Worm (Caenorhabditis elegans) whole organism, L1 larva: ENCODE measurements around the gene gst-28.

ENCODE experiments used
- C16A3.4 ChIP-seq: fragments of 150-350 bp; optimal IDR thresholded peaks from 2 replicates; lab custom pipeline; 2014; ENCODE audit warnings: missing biosample characterization, missing genetic modification characterization
- C34B4.2 ChIP-seq: sonication (generic microtip); optimal IDR thresholded peaks from 2 replicates; lab custom pipeline; 2017; ENCODE audit warnings: mild to moderate bottlenecking, missing genetic modification characterization, missing compliant biosample characterization
- F16B12.6 ChIP-seq: fragments of 150-350 bp; optimal IDR thresholded peaks from 2 replicates; lab custom pipeline; 2014; ENCODE audit warnings: missing biosample characterization, missing genetic modification characterization
- aly-2 ChIP-seq: fragments of 150-350 bp; optimal IDR thresholded peaks from 2 replicates; lab custom pipeline; 2014; ENCODE audit warnings: missing biosample characterization, missing genetic modification characterization
- ama-1 ChIP-seq: fragments of 150-350 bp; optimal IDR thresholded peaks from 2 replicates; lab custom pipeline; 2014
- blmp-1 ChIP-seq: fragments of 150-350 bp; optimal IDR thresholded peaks from 2 replicates; lab custom pipeline; 2014; ENCODE audit warnings: missing biosample characterization, missing genetic modification characterization
- ceh-63 ChIP-seq: fragments of 200-800 bp; sonication (Bioruptor generic); optimal IDR thresholded peaks from 2 replicates; lab custom pipeline; 2018; ENCODE audit warnings: mild to moderate bottlenecking, missing genetic modification characterization, missing compliant biosample characterization
- ceh-8 ChIP-seq: fragments of 200-800 bp; sonication (Bioruptor generic); optimal IDR thresholded peaks from 2 replicates; lab custom pipeline; 2018; ENCODE audit warnings: mild to moderate bottlenecking, missing genetic modification characterization, moderate library complexity, missing compliant biosample characterization
- ceh-90 ChIP-seq: sonication (generic microtip); optimal IDR thresholded peaks from 2 replicates; lab custom pipeline; 2016; ENCODE audit warnings: missing genetic modification characterization, missing compliant biosample characterization
- dpl-1 ChIP-seq, 3 experiments: fragments of 150-350 bp in 2 of 3; sonication (generic microtip) in 1 of 3; optimal IDR thresholded peaks; 2 replicates each; lab custom pipeline; 2014 to 2017; ENCODE audit warnings: missing biosample characterization in 3 of 3, missing genetic modification characterization in 3 of 3, missing genetic modification reagents in 3 of 3
- efl-1 ChIP-seq, 4 experiments: fragments of 150-350 bp; optimal IDR thresholded peaks in 3 of 4; peaks in 1 of 4; 1 replicate in 1 of 4; 2 replicates in 3 of 4; lab custom pipeline; 2014; ENCODE audit warnings: missing biosample characterization in 2 of 4, missing genetic modification characterization in 2 of 4, missing genetic modification reagents in 2 of 4
- elt-2 ChIP-seq: sonication (generic microtip); optimal IDR thresholded peaks from 2 replicates; lab custom pipeline; 2016; ENCODE audit warnings: missing genetic modification characterization, mild to moderate bottlenecking, inconsistent platforms, missing compliant biosample characterization, missing genetic modification reagents
- elt-3 ChIP-seq, 6 experiments: fragments of 150-350 bp in 1 of 6; sonication (generic microtip); optimal IDR thresholded peaks; 2 replicates each; lab custom pipeline; 2017 to 2018; ENCODE audit warnings: missing biosample characterization in 6 of 6, missing genetic modification characterization in 6 of 6, inconsistent platforms in 1 of 6
- ets-5 ChIP-seq: fragments of 200-800 bp; sonication (Bioruptor generic); IDR thresholded peaks from 2 replicates; pipeline ENCODE4 v1.3.6; 2022; ENCODE audit warnings: missing genetic modification characterization, missing compliant biosample characterization
- fkh-10 ChIP-seq: sonication (generic microtip); optimal IDR thresholded peaks from 2 replicates; lab custom pipeline; 2017; ENCODE audit warnings: missing biosample characterization, missing genetic modification reagents, missing genetic modification characterization
- hlh-17 ChIP-seq: fragments of 200-800 bp; sonication (Bioruptor generic); optimal IDR thresholded peaks from 2 replicates; lab custom pipeline; 2018; ENCODE audit warnings: missing genetic modification characterization, mild to moderate bottlenecking, missing compliant biosample characterization, moderate library complexity, borderline replicate concordance
- hpl-2 ChIP-seq: fragments of 150-350 bp; optimal IDR thresholded peaks from 2 replicates; lab custom pipeline; 2014; ENCODE audit warnings: missing biosample characterization, missing genetic modification reagents, missing genetic modification characterization
- jun-1 ChIP-seq: fragments of 150-350 bp; optimal IDR thresholded peaks from 2 replicates; lab custom pipeline; 2014; ENCODE audit warnings: missing biosample characterization, missing genetic modification reagents, missing genetic modification characterization
- lin-14 ChIP-seq: fragments of 200-800 bp; sonication (Bioruptor generic); optimal IDR thresholded peaks from 2 replicates; lab custom pipeline; 2018; ENCODE audit warnings: mild to moderate bottlenecking, missing genetic modification characterization, moderate library complexity, missing compliant biosample characterization
- lin-35 ChIP-seq, 2 experiments: fragments of 150-350 bp; optimal IDR thresholded peaks; 2 replicates each; lab custom pipeline; 2014; ENCODE audit warnings: missing biosample characterization in 2 of 2, missing genetic modification characterization in 2 of 2, missing genetic modification reagents in 2 of 2
- lsy-2 ChIP-seq, 2 experiments: fragments of 150-350 bp; optimal IDR thresholded peaks; 2 replicates each; lab custom pipeline; 2014; ENCODE audit warnings: missing biosample characterization in 2 of 2, missing genetic modification characterization in 2 of 2
- mep-1 ChIP-seq: fragments of 150-350 bp; optimal IDR thresholded peaks from 2 replicates; lab custom pipeline; 2014; ENCODE audit warnings: missing biosample characterization, missing genetic modification characterization
- nhr-12 ChIP-seq: sonication (generic microtip); optimal IDR thresholded peaks from 2 replicates; lab custom pipeline; 2017; ENCODE audit warnings: missing biosample characterization, missing genetic modification characterization
- nhr-20 ChIP-seq: sonication (generic microtip); optimal IDR thresholded peaks from 2 replicates; lab custom pipeline; 2016; ENCODE audit warnings: mild to moderate bottlenecking, missing genetic modification characterization, missing compliant biosample characterization
- nhr-71 ChIP-seq: sonication (generic microtip); optimal IDR thresholded peaks from 2 replicates; lab custom pipeline; 2016; ENCODE audit warnings: mild to moderate bottlenecking, missing genetic modification characterization, moderate library complexity, missing compliant biosample characterization
- nhr-76 ChIP-seq: sonication (generic microtip); optimal IDR thresholded peaks from 2 replicates; lab custom pipeline; 2017; ENCODE audit warnings: missing biosample characterization, missing genetic modification characterization
- nhr-84 ChIP-seq: sonication (generic microtip); optimal IDR thresholded peaks from 2 replicates; lab custom pipeline; 2017; ENCODE audit warnings: missing biosample characterization, missing genetic modification characterization
- nhr-85 ChIP-seq: sonication (generic microtip); peaks from one replicate; lab custom pipeline; 2016; ENCODE audit warnings: missing genetic modification characterization, inconsistent platforms, missing compliant biosample characterization
- pag-3 ChIP-seq: sonication (generic microtip); optimal IDR thresholded peaks from 2 replicates; lab custom pipeline; 2017; ENCODE audit warnings: missing genetic modification characterization, mild to moderate bottlenecking, missing compliant biosample characterization, antibody characterized with exemption, borderline replicate concordance; ENCODE audit not compliant: insufficient read depth
- pax-3 ChIP-seq: fragments of 200-800 bp; sonication (Bioruptor generic); optimal IDR thresholded peaks from 2 replicates; lab custom pipeline; 2018; ENCODE audit warnings: mild to moderate bottlenecking, missing genetic modification characterization, moderate library complexity, missing compliant biosample characterization
- rnt-1 ChIP-seq: sonication (generic microtip); optimal IDR thresholded peaks from 2 replicates; lab custom pipeline; 2016; ENCODE audit warnings: mild to moderate bottlenecking, missing genetic modification characterization, moderate library complexity, missing compliant biosample characterization
- sox-4 ChIP-seq: sonication (generic microtip); optimal IDR thresholded peaks from 2 replicates; lab custom pipeline; 2016; ENCODE audit warnings: missing genetic modification characterization, missing compliant biosample characterization
- sptf-1 ChIP-seq: fragments of 150-350 bp; optimal IDR thresholded peaks from 2 replicates; lab custom pipeline; 2014; ENCODE audit warnings: missing biosample characterization, missing genetic modification characterization
- unc-130 ChIP-seq: fragments of 150-350 bp; optimal IDR thresholded peaks from 2 replicates; lab custom pipeline; 2017; ENCODE audit warnings: missing biosample characterization, missing genetic modification characterization, inconsistent platforms
- unc-62 ChIP-seq: fragments of 150-350 bp; optimal IDR thresholded peaks from 2 replicates; lab custom pipeline; 2014; ENCODE audit warnings: missing biosample characterization, missing genetic modification reagents, missing genetic modification characterization
- unc-98 ChIP-seq: fragments of 200-800 bp; sonication (Bioruptor generic); IDR thresholded peaks from 2 replicates; pipeline ENCODE4 v1.3.6; 2022; ENCODE audit warnings: missing genetic modification characterization, missing compliant biosample characterization
- xbp-1 ChIP-seq: sonication (generic microtip); optimal IDR thresholded peaks from 2 replicates; lab custom pipeline; 2016; ENCODE audit warnings: missing genetic modification characterization, missing compliant biosample characterization
- zip-4 ChIP-seq: fragments of 200-800 bp; sonication (Bioruptor generic); optimal IDR thresholded peaks from 2 replicates; lab custom pipeline; 2018; ENCODE audit warnings: mild to moderate bottlenecking, missing genetic modification characterization, moderate library complexity, missing compliant biosample characterization

Gene gst-28

DNA sequence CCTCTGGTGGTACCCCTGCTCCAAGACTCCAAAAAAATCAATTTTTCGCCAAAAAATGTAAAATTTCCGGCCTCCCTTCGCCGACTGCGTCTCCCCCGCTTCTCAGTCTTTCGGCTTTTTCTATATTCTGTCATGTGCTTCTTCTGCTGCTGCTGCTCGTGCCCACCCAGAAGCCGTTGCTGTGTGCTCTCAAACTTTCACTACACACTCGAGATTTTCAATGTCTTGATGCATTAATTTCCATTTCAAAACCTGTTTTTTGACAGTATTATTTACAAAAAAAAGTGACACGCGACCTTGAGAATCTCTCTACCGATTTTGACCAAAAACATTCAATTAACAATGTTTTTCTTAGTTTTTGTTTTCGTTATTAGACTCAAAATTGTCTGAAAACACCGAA lies 41.9 kb upstream of the gst-28 start (continued):
- TF ChIP-seq ceh-90 (no peak), unc-62 (no peak), sptf-1 (tag; lab: Kevin White, UChicago) (no peak), fkh-10 (no peak), sox-4 (no peak), nhr-85 (tag; lab: Kevin White, UChicago) (peak; percentile 83), nhr-71 (tag; lab: Kevin White, UChicago) (peak; percentile 35), rnt-1 (peak; percentile 25), mep-1 (no peak), nhr-84 (tag; lab: Kevin White, UChicago) (no peak), ets-5 (GFP tag; lab: Robert Waterston, UW) (no peak), lin-35 (GFP tag; optimal IDR thresholded peaks at IDR 0.05; lab: Kevin White, UChicago) (no peak), hlh-17 (no peak), C34B4.2 (tag; lab: Kevin White, UChicago) (no peak), aly-2 (tag; lab: Kevin White, UChicago) (no peak), nhr-12 (tag; lab: Kevin White, UChicago) (no peak), unc-130 (tag; lab: Kevin White, UChicago) (no peak), F16B12.6 (tag; lab: Kevin White, UChicago) (no peak), hpl-2 (GFP tag; lab: Kevin White, UChicago) (no peak), nhr-76 (tag; lab: Kevin White, UChicago) (no peak), xbp-1 (no peak)

DNA sequence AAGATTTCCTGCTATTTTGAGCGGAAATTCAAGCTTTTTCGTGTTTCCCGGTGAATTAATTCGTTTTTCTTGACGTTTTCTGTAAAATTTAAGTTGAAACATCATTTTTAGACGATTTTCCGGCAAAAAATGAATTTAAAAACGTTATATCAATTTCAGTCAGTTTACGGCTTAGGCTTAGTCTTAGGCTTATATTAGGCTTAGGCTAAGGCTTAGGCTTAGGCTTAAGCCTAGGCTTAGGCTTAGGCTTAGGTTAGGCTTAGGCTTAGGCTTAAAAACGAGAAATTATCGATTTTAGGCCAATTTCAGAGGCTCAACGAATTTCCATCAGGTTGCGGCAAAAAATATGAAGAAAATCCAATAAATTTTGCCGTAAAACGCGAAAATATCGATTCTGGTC lies 41.5 kb upstream of the gst-28 start:
- TF ChIP-seq unc-62 (no peak), ama-1 (lab: Kevin White, UChicago) (no peak), lin-14 (GFP tag; lab: Kevin White, UChicago) (no peak), unc-130 (tag; lab: Kevin White, UChicago) (no peak), xbp-1 (no peak), unc-98 (GFP tag; lab: Robert Waterston, UW) (no peak), hlh-17 (no peak), C16A3.4 (tag; lab: Kevin White, UChicago) (no peak)

- no peak for TF ChIP-seq elt-3 (tag; optimal IDR thresholded peaks at IDR 0.05; lab: Kevin White, UChicago)
- peak; percentile 84 to 93 for TF ChIP-seq lsy-2 (tag; optimal IDR thresholded peaks at IDR 0.05; lab: Kevin White, UChicago)
- peak; percentile 0 for TF ChIP-seq nhr-20 (tag; lab: Kevin White, UChicago)
- peak; percentile 70 to 77 for TF ChIP-seq lin-35 (GFP tag; optimal IDR thresholded peaks at IDR 0.05; lab: Kevin White, UChicago)
- TF ChIP-seq jun-1 (tag; lab: Kevin White, UChicago), result no peak
- TF ChIP-seq ceh-63, result no peak
- peak; percentile 66 to 81 (median 71) for TF ChIP-seq dpl-1 (GFP tag; optimal IDR thresholded peaks at IDR 0.05; lab: Kevin White, UChicago)
- peak; percentile 79 to 81 for TF ChIP-seq efl-1 (optimal IDR thresholded peaks at IDR 0.05; lab: Kevin White, UChicago)
- TF ChIP-seq efl-1 (GFP tag; optimal IDR thresholded peaks at IDR 0.05 in 1 of 2; lab: Kevin White, UChicago), result peak; percentile 84 to 98
- TF ChIP-seq pag-3 (tag; lab: Kevin White, UChicago), result no peak
- peak; percentile 73 for TF ChIP-seq F16B12.6 (tag; lab: Kevin White, UChicago)
- TF ChIP-seq zip-4 (GFP tag; lab: Kevin White, UChicago), result no peak
Observed at ce11 chrII:15208151-15208550, 40.8 kb upstream of the gst-28 start.

DNA sequence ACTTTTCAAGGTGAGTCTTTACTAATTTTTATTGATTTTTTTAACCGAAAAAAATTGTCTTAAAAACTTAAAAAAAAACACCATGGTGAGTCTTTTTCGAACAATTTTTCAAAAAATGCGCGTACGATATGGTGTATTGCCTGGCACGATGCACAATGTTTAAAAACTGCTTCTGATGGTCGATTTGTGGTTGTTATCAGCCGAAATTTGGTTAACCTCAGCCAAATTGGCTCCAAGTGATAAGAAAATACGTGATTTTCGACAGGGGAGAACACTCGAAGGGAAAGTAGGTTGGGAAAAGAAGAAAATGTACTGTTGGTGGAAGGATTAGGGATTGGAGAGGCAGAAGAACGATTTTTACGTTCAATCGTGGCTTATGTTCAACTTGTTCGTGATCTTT lies 40.2 kb upstream of the gst-28 start:
- TF ChIP-seq fkh-10, result no peak
- no peak for TF ChIP-seq hpl-2 (GFP tag; lab: Kevin White, UChicago)
- peak; percentile 37 for TF ChIP-seq elt-2 (tag; lab: Kevin White, UChicago)
- TF ChIP-seq C16A3.4 (tag; lab: Kevin White, UChicago), result no peak
- no peak for TF ChIP-seq ceh-8 (GFP tag; lab: Kevin White, UChicago)
- peak; percentile 5 for TF ChIP-seq blmp-1 (tag; lab: Kevin White, UChicago)
- no peak for TF ChIP-seq pax-3 (tag; lab: Kevin White, UChicago)
- no peak for TF ChIP-seq pag-3 (tag; lab: Kevin White, UChicago)
